Worm (Caenorhabditis elegans) whole organism, late embryonic: ENCODE data around the gene F36D3.5.

Experiments used
- F13H6.1 ChIP-seq: sonication (generic microtip); optimal IDR thresholded peaks from 2 replicates; lab custom pipeline; 2016; ENCODE audit warnings: missing genetic modification characterization, missing compliant biosample characterization
- T23F11.4 ChIP-seq: fragments of 200-800 bp; sonication (Bioruptor generic); optimal IDR thresholded peaks from 2 replicates; lab custom pipeline; 2018; ENCODE audit warnings: mild to moderate bottlenecking, missing genetic modification characterization, missing compliant biosample characterization
- Y22D7AL.16 ChIP-seq: sonication (generic microtip); optimal IDR thresholded peaks from 2 replicates; lab custom pipeline; 2016; ENCODE audit warnings: missing genetic modification characterization, missing compliant biosample characterization
- ahr-1 ChIP-seq: sonication (generic microtip); optimal IDR thresholded peaks from 2 replicates; lab custom pipeline; 2016; ENCODE audit warnings: missing genetic modification characterization, missing compliant biosample characterization
- ama-1 ChIP-seq: fragments of 150-350 bp; optimal IDR thresholded peaks from 2 replicates; lab custom pipeline; 2014
- ceh-14 ChIP-seq: sonication (generic microtip); optimal IDR thresholded peaks from 2 replicates; lab custom pipeline; 2016; ENCODE audit warnings: missing genotype, missing genetic modification characterization, missing compliant biosample characterization
- ceh-2 ChIP-seq: sonication (generic microtip); optimal IDR thresholded peaks from 2 replicates; lab custom pipeline; 2016; ENCODE audit warnings: missing genotype, missing genetic modification characterization, missing compliant biosample characterization
- ceh-22 ChIP-seq: sonication (generic microtip); optimal IDR thresholded peaks from 2 replicates; lab custom pipeline; 2017; ENCODE audit warnings: missing biosample characterization, missing genetic modification characterization
- ceh-24 ChIP-seq: sonication (generic microtip); optimal IDR thresholded peaks from 2 replicates; lab custom pipeline; 2016; ENCODE audit warnings: mild to moderate bottlenecking, missing genetic modification characterization, missing compliant biosample characterization
- ceh-30 ChIP-seq: fragments of 150-350 bp; optimal IDR thresholded peaks from 2 replicates; lab custom pipeline; 2014; ENCODE audit warnings: missing biosample characterization, missing genetic modification characterization
- ceh-31 ChIP-seq: sonication (generic microtip); optimal IDR thresholded peaks from 2 replicates; lab custom pipeline; 2016; ENCODE audit warnings: missing genetic modification characterization, missing compliant biosample characterization
- ceh-34 ChIP-seq: sonication (generic microtip); optimal IDR thresholded peaks from 2 replicates; lab custom pipeline; 2016; ENCODE audit warnings: mild to moderate bottlenecking, missing genetic modification characterization, missing compliant biosample characterization
- ceh-45 ChIP-seq: fragments of 200-800 bp; sonication (Bioruptor generic); IDR thresholded peaks from 2 replicates; pipeline ENCODE4 v1.3.6; 2022; ENCODE audit warnings: missing genetic modification reagents, missing genetic modification characterization, missing compliant biosample characterization
- ceh-48 ChIP-seq: sonication (generic microtip); optimal IDR thresholded peaks from 2 replicates; lab custom pipeline; 2016; ENCODE audit warnings: missing genetic modification characterization, inconsistent platforms, missing compliant biosample characterization
- ceh-9 ChIP-seq: sonication (generic microtip); optimal IDR thresholded peaks from 2 replicates; lab custom pipeline; 2016; ENCODE audit warnings: mild to moderate bottlenecking, missing genetic modification characterization, inconsistent platforms, missing compliant biosample characterization
- che-1 ChIP-seq: sonication (generic microtip); optimal IDR thresholded peaks from 2 replicates; lab custom pipeline; 2016; ENCODE audit warnings: mild to moderate bottlenecking, missing genetic modification characterization, missing compliant biosample characterization
- dve-1 ChIP-seq: sonication (generic microtip); optimal IDR thresholded peaks from 2 replicates; lab custom pipeline; 2017; ENCODE audit warnings: antibody characterized with exemption, mild to moderate bottlenecking, missing genetic modification characterization, missing compliant biosample characterization
- ets-4 ChIP-seq: sonication (generic microtip); optimal IDR thresholded peaks from 2 replicates; lab custom pipeline; 2016; ENCODE audit warnings: missing genetic modification characterization, missing compliant biosample characterization
- eyg-1 ChIP-seq: sonication (generic microtip); optimal IDR thresholded peaks from 2 replicates; lab custom pipeline; 2016; ENCODE audit warnings: missing genotype, missing genetic modification characterization, missing compliant biosample characterization
- fax-1 ChIP-seq: sonication (generic microtip); optimal IDR thresholded peaks from 2 replicates; lab custom pipeline; 2016; ENCODE audit warnings: missing genotype, missing genetic modification characterization, missing compliant biosample characterization
- fkh-10 ChIP-seq: fragments of 150-350 bp; optimal IDR thresholded peaks from 2 replicates; lab custom pipeline; 2014; ENCODE audit warnings: missing biosample characterization, missing genetic modification reagents, missing genetic modification characterization
- fkh-6 ChIP-seq: sonication (generic microtip); optimal IDR thresholded peaks from 2 replicates; lab custom pipeline; 2016; ENCODE audit warnings: missing genetic modification characterization, missing compliant biosample characterization
- hlh-15 ChIP-seq: sonication (generic microtip); optimal IDR thresholded peaks from 2 replicates; lab custom pipeline; 2016; ENCODE audit warnings: missing genetic modification characterization, missing compliant biosample characterization
- hlh-6 ChIP-seq: sonication (generic microtip); optimal IDR thresholded peaks from 2 replicates; lab custom pipeline; 2016; ENCODE audit warnings: missing genotype, missing genetic modification characterization, missing compliant biosample characterization
- lin-11 ChIP-seq: fragments of 200-800 bp; sonication (Bioruptor generic); optimal IDR thresholded peaks from 2 replicates; lab custom pipeline; 2018; ENCODE audit warnings: mild to moderate bottlenecking, missing genetic modification characterization, missing compliant biosample characterization
- nfya-1 ChIP-seq: sonication (generic microtip); optimal IDR thresholded peaks from 2 replicates; lab custom pipeline; 2017; ENCODE audit warnings: missing genetic modification characterization, mild to moderate bottlenecking, missing compliant biosample characterization, antibody characterized with exemption, moderate library complexity
- npax-4 ChIP-seq: sonication (generic microtip); optimal IDR thresholded peaks from 2 replicates; lab custom pipeline; 2016; ENCODE audit warnings: missing genetic modification characterization, missing compliant biosample characterization
- pha-2 ChIP-seq: sonication (generic microtip); optimal IDR thresholded peaks from 2 replicates; lab custom pipeline; 2017; ENCODE audit warnings: mild to moderate bottlenecking, missing genetic modification characterization, missing compliant biosample characterization
- pros-1 ChIP-seq: fragments of 150-350 bp; optimal IDR thresholded peaks from 2 replicates; lab custom pipeline; 2014; ENCODE audit warnings: missing biosample characterization, missing genetic modification reagents, missing genetic modification characterization
- ref-2 ChIP-seq: sonication (generic microtip); optimal IDR thresholded peaks from 2 replicates; lab custom pipeline; 2016; ENCODE audit warnings: missing genetic modification characterization, missing compliant biosample characterization
- sdc-2 ChIP-seq: sonication (generic microtip); optimal IDR thresholded peaks from 2 replicates; lab custom pipeline; 2016; ENCODE audit warnings: missing genotype, missing genetic modification characterization, missing compliant biosample characterization
- sox-4 ChIP-seq: sonication (generic microtip); optimal IDR thresholded peaks from 2 replicates; lab custom pipeline; 2017; ENCODE audit warnings: mild to moderate bottlenecking, missing genetic modification characterization, inconsistent platforms, missing compliant biosample characterization
- syd-9 ChIP-seq: sonication (generic microtip); optimal IDR thresholded peaks from 2 replicates; lab custom pipeline; 2016; ENCODE audit warnings: mild to moderate bottlenecking, missing genetic modification characterization, moderate library complexity, missing compliant biosample characterization
- ttx-3 ChIP-seq: sonication (generic microtip); optimal IDR thresholded peaks from 2 replicates; lab custom pipeline; 2016; ENCODE audit warnings: missing genetic modification reagents, missing genetic modification characterization, missing compliant biosample characterization

F36D3.5 gene

ce11 chrV:16483681-16484080, 31.4 kb downstream of the F36D3.5 start, which contains the start of gene srh-139:
Gene srh-139, plus strand, starts transcription at chrV:16483981.
- TF ChIP-seq ref-2 (tag; lab: Kevin White, UChicago) (no peak), sox-4 (tag; lab: Kevin White, UChicago) (no peak)

ce11 chrV:16483044-16483443, 32.0 kb downstream of the F36D3.5 start, which contains the start of gene F57E7.2:
Gene F57E7.2, minus strand, starts transcription at chrV:16483144.
- TF ChIP-seq syd-9 (tag; lab: Kevin White, UChicago): no peak
- TF ChIP-seq ceh-9: no peak
- TF ChIP-seq ahr-1 (tag; lab: Kevin White, UChicago): no peak
- no peak for TF ChIP-seq hlh-15 (tag; lab: Kevin White, UChicago)
- TF ChIP-seq eyg-1 (tag; lab: Kevin White, UChicago): no peak
- TF ChIP-seq ceh-48: no peak
- TF ChIP-seq ceh-24 (tag; lab: Kevin White, UChicago): no peak
- TF ChIP-seq che-1 (tag; lab: Kevin White, UChicago): no peak
- TF ChIP-seq lin-11 (tag; lab: Kevin White, UChicago): no peak
- TF ChIP-seq ceh-45 (GFP tag; lab: Robert Waterston, UW): no peak
- no peak for TF ChIP-seq ceh-22 (tag; lab: Kevin White, UChicago)
- no peak for TF ChIP-seq hlh-6 (tag; lab: Kevin White, UChicago)
- no peak for TF ChIP-seq T23F11.4
- TF ChIP-seq sox-4 (tag; lab: Kevin White, UChicago): no peak
- no peak for TF ChIP-seq ceh-2 (tag; lab: Kevin White, UChicago)
- no peak for TF ChIP-seq ceh-30 (tag; lab: Kevin White, UChicago)
- TF ChIP-seq fkh-10 (GFP tag; lab: Kevin White, UChicago): no peak
- TF ChIP-seq ceh-34: no peak
- TF ChIP-seq Y22D7AL.16 (tag; lab: Kevin White, UChicago): no peak

ce11 chrV:16480919-16481630, 34.0 kb downstream of the F36D3.5 start, which contains the start of the genes F57E7.4 and spig-6:
Gene F57E7.4, minus strand, starts transcription at chrV:16481019.
Gene spig-6, plus strand, starts transcription at chrV:16481580.
- no peak for TF ChIP-seq syd-9 (tag; lab: Kevin White, UChicago)
- TF ChIP-seq lin-11 (tag; lab: Kevin White, UChicago): no peak
- TF ChIP-seq dve-1 (tag; lab: Kevin White, UChicago): no peak
- TF ChIP-seq sdc-2 (tag; lab: Kevin White, UChicago): no peak

ce11 chrV:16479275-16479674, 35.8 kb downstream of the F36D3.5 start, which contains the start of gene T08G3.11:
Gene T08G3.11, minus strand, starts transcription at chrV:16479375.
- no peak for TF ChIP-seq nfya-1 (tag; lab: Kevin White, UChicago)
- TF ChIP-seq ref-2 (tag; lab: Kevin White, UChicago): no peak
- TF ChIP-seq ets-4 (tag; lab: Kevin White, UChicago): no peak
- TF ChIP-seq ceh-31 (tag; lab: Kevin White, UChicago): no peak
- TF ChIP-seq pha-2 (tag; lab: Kevin White, UChicago): no peak
- no peak for TF ChIP-seq pros-1
- no peak for TF ChIP-seq T23F11.4
- no peak for TF ChIP-seq fax-1 (tag; lab: Kevin White, UChicago)
- no peak for TF ChIP-seq fkh-6 (tag; lab: Kevin White, UChicago)
- no peak for TF ChIP-seq ceh-24 (tag; lab: Kevin White, UChicago)
- no peak for TF ChIP-seq ttx-3
- no peak for TF ChIP-seq ceh-14 (tag; lab: Kevin White, UChicago)
- TF ChIP-seq ama-1 (lab: Kevin White, UChicago): no peak
- no peak for TF ChIP-seq F13H6.1 (tag; lab: Kevin White, UChicago)
- TF ChIP-seq sox-4 (tag; lab: Kevin White, UChicago): no peak
- TF ChIP-seq npax-4 (tag; lab: Kevin White, UChicago): no peak
- no peak for TF ChIP-seq fkh-10 (GFP tag; lab: Kevin White, UChicago)
